Fruit fly (Drosophila melanogaster) whole organism, embryonic: ENCODE results near the gene Reg-2.

Experiments
- Bgb ChIP-seq: fragments of 200-800 bp; sonication (Bioruptor generic); IDR thresholded peaks from 2 replicates; pipeline ENCODE4 v1.3.6; 2022; ENCODE audit warnings: missing biosample characterization, missing genetic modification characterization; ENCODE audit not compliant: partially characterized antibody
- CG10565 ChIP-seq: fragments of 200-800 bp; sonication (Bioruptor generic); optimal IDR thresholded peaks from 3 replicates; lab custom pipeline; 2016; ENCODE audit warnings: missing biosample characterization, mild to moderate bottlenecking, missing genetic modification characterization
- CG12769 ChIP-seq: fragments of 200-800 bp; sonication (Bioruptor generic); optimal IDR thresholded peaks from 2 replicates; lab custom pipeline; 2019; ENCODE audit warnings: missing biosample characterization, mild to moderate bottlenecking, missing genetic modification characterization, moderate library complexity
- CG13123 ChIP-seq: fragments of 200-800 bp; sonication (Bioruptor generic); optimal IDR thresholded peaks from 2 replicates; lab custom pipeline; 2016; ENCODE audit warnings: missing biosample characterization, missing genetic modification characterization
- CG13296 ChIP-seq: fragments of 200-800 bp; sonication (Bioruptor generic); optimal IDR thresholded peaks from 3 replicates; lab custom pipeline; 2018; ENCODE audit warnings: missing biosample characterization, mild to moderate bottlenecking, missing genetic modification characterization
- CG14014 ChIP-seq: fragments of 200-800 bp; sonication (Bioruptor generic); IDR thresholded peaks from 2 replicates; pipeline ENCODE4 v1.3.6; 2022; ENCODE audit warnings: missing biosample characterization, missing genetic modification characterization
- CG14441 ChIP-seq: fragments of 200-800 bp; sonication (Bioruptor generic); IDR thresholded peaks from 2 replicates; pipeline ENCODE4 v1.3.6; 2022; ENCODE audit warnings: missing biosample characterization, missing genetic modification characterization
- CG16779 ChIP-seq: fragments of 200-800 bp; sonication (Bioruptor generic); IDR thresholded peaks from 2 replicates; pipeline ENCODE4 v1.3.6; 2022; ENCODE audit warnings: missing biosample characterization, missing genetic modification characterization
- CG1832 ChIP-seq: fragments of 200-800 bp; sonication (Bioruptor generic); optimal IDR thresholded peaks from 2 replicates; lab custom pipeline; 2017; ENCODE audit warnings: missing biosample characterization, mild to moderate bottlenecking, missing genetic modification characterization, inconsistent platforms
- CG2678 ChIP-seq: fragments of 200-800 bp; sonication (Bioruptor generic); optimal IDR thresholded peaks from 3 replicates; lab custom pipeline; 2019; ENCODE audit warnings: missing biosample characterization, mild to moderate bottlenecking, missing genetic modification characterization, moderate library complexity
- CG2875 ChIP-seq: fragments of 200-800 bp; sonication (Bioruptor generic); optimal IDR thresholded peaks from 2 replicates; lab custom pipeline; 2017; ENCODE audit warnings: missing biosample characterization, mild to moderate bottlenecking, missing genetic modification characterization, missing genetic modification reagents
- CG2889 ChIP-seq: fragments of 200-800 bp; sonication (Bioruptor generic); IDR thresholded peaks from 3 replicates; pipeline ENCODE4 v1.3.6; 2022; ENCODE audit warnings: missing biosample characterization, missing genetic modification characterization
- CG30020 ChIP-seq: fragments of 200-800 bp; optimal IDR thresholded peaks from 2 replicates; lab custom pipeline; 2019; ENCODE audit warnings: missing biosample characterization, mild to moderate bottlenecking, missing genetic modification characterization, moderate library complexity
- CG3726 ChIP-seq: fragments of 200-800 bp; sonication (Bioruptor generic); IDR thresholded peaks from 3 replicates; pipeline ENCODE4, ENCODE4 v1.3.6; 2022; ENCODE audit warnings: missing biosample characterization, missing genetic modification characterization
- CG42726 ChIP-seq: fragments of 200-800 bp; sonication (Bioruptor generic); IDR thresholded peaks from 2 replicates; pipeline ENCODE4 v1.3.6; 2022; ENCODE audit warnings: missing biosample characterization, missing genetic modification characterization; ENCODE audit not compliant: partially characterized antibody
- CG4730 ChIP-seq: fragments of 200-800 bp; sonication (Bioruptor generic); IDR thresholded peaks from 2 replicates; pipeline ENCODE4 v1.3.6; 2022; ENCODE audit warnings: missing biosample characterization, missing genetic modification characterization
- CG5245 ChIP-seq: fragments of 200-800 bp; sonication (Bioruptor generic); optimal IDR thresholded peaks from 3 replicates; lab custom pipeline; 2016; ENCODE audit warnings: missing biosample characterization, missing genetic modification characterization
- CG8281 ChIP-seq: fragments of 200-800 bp; sonication (Bioruptor generic); optimal IDR thresholded peaks from 2 replicates; lab custom pipeline; 2018; ENCODE audit warnings: missing biosample characterization, mild to moderate bottlenecking, missing genetic modification characterization, moderate library complexity
- CG8765 ChIP-seq: fragments of 200-800 bp; sonication (Bioruptor generic); IDR thresholded peaks from 2 replicates; pipeline ENCODE4 v1.3.6; 2022; ENCODE audit warnings: missing biosample characterization, missing genetic modification characterization
- CG8944 ChIP-seq: fragments of 200-800 bp; sonication (Bioruptor generic); optimal IDR thresholded peaks from 3 replicates; lab custom pipeline; 2016; ENCODE audit warnings: missing biosample characterization, missing genetic modification characterization
- CG9437 ChIP-seq: fragments of 200-800 bp; sonication (Bioruptor generic); optimal IDR thresholded peaks from 2 replicates; lab custom pipeline; 2018; ENCODE audit warnings: missing biosample characterization, mild to moderate bottlenecking, missing genetic modification characterization
- CTCF ChIP-seq: fragments of 200-800 bp; sonication (Bioruptor generic); optimal IDR thresholded peaks from 2 replicates; lab custom pipeline; 2017; ENCODE audit warnings: missing biosample characterization, mild to moderate bottlenecking, missing genetic modification characterization, moderate library complexity
- Camta ChIP-seq: fragments of 200-800 bp; sonication (Bioruptor generic); optimal IDR thresholded peaks from 2 replicates; lab custom pipeline; 2016; ENCODE audit warnings: missing biosample characterization, missing genetic modification characterization
- CkIIα-i1 ChIP-seq: fragments of 200-800 bp; sonication (Bioruptor generic); IDR thresholded peaks from 2 replicates; pipeline ENCODE4 v1.3.6; 2022; ENCODE audit warnings: missing biosample characterization, missing genetic modification characterization
- D ChIP-seq, 2 experiments: fragments of 200-800 bp in 1 of 2; fragments of >200 bp in 1 of 2; sonication (Bioruptor generic) in 1 of 2; optimal IDR thresholded peaks; 2 replicates in 1 of 2; 3 replicates in 1 of 2; lab custom pipeline; 2017; ENCODE audit warnings: mild to moderate bottlenecking in 1 of 2, missing biosample characterization in 1 of 2, missing genetic modification characterization in 1 of 2, missing genetic modification reagents in 1 of 2
- Dll ChIP-seq: fragments of 200-800 bp; sonication (Bioruptor generic); IDR thresholded peaks from 4 replicates; pipeline ENCODE4 v1.3.6; 2022; ENCODE audit warnings: missing biosample characterization, missing genetic modification characterization; ENCODE audit not compliant: partially characterized antibody
- Doc2 ChIP-seq: fragments of 200-800 bp; sonication (Bioruptor generic); IDR thresholded peaks from 2 replicates; pipeline ENCODE4 v1.3.6; 2022; ENCODE audit warnings: missing biosample characterization, missing genetic modification characterization
- Hsf ChIP-seq: fragments of 200-800 bp; sonication (Bioruptor generic); optimal IDR thresholded peaks from 3 replicates; lab custom pipeline; 2016; ENCODE audit warnings: missing biosample characterization, missing genetic modification characterization
- Jarid2 ChIP-seq: fragments of 200-800 bp; sonication (Bioruptor generic); optimal IDR thresholded peaks from 3 replicates; lab custom pipeline; 2017; ENCODE audit warnings: mild to moderate bottlenecking, missing biosample characterization, missing genetic modification reagents, missing genetic modification characterization
- Kr ChIP-seq: fragments of 200-800 bp; sonication (Bioruptor generic); optimal IDR thresholded peaks from 2 replicates; lab custom pipeline; 2017; ENCODE audit warnings: missing biosample characterization, mild to moderate bottlenecking, missing genetic modification characterization
- Oli ChIP-seq: fragments of 200-800 bp; sonication (Bioruptor generic); optimal IDR thresholded peaks from 2 replicates; lab custom pipeline; 2018; ENCODE audit warnings: missing biosample characterization, mild to moderate bottlenecking, missing genetic modification characterization, moderate library complexity
- Rfx ChIP-seq: fragments of 200-800 bp; sonication (Bioruptor generic); IDR thresholded peaks from 2 replicates; pipeline ENCODE4 v1.3.6; 2022; ENCODE audit warnings: missing biosample characterization, missing genetic modification characterization
- Six4 ChIP-seq: fragments of 200-800 bp; sonication (Bioruptor generic); optimal IDR thresholded peaks from 2 replicates; lab custom pipeline; 2016; ENCODE audit warnings: missing biosample characterization, missing genetic modification characterization
- Spps ChIP-seq: fragments of 200-800 bp; sonication (Bioruptor generic); optimal IDR thresholded peaks from 2 replicates; lab custom pipeline; 2018; ENCODE audit warnings: missing biosample characterization, mild to moderate bottlenecking, missing genetic modification characterization
- Usf ChIP-seq: fragments of 200-800 bp; sonication (Bioruptor generic); optimal IDR thresholded peaks from 2 replicates; lab custom pipeline; 2017; ENCODE audit warnings: missing genotype, missing biosample characterization, missing genetic modification characterization
- ab ChIP-seq: fragments of 200-800 bp; sonication (Bioruptor generic); optimal IDR thresholded peaks from 2 replicates; lab custom pipeline; 2016; ENCODE audit warnings: missing biosample characterization, missing genetic modification characterization
- bsh ChIP-seq, 2 experiments: fragments of 200-800 bp; sonication (Bioruptor generic); optimal IDR thresholded peaks; 2 replicates each; lab custom pipeline; 2017 to 2018; ENCODE audit warnings: mild to moderate bottlenecking in 2 of 2, missing biosample characterization in 2 of 2, missing genetic modification characterization in 2 of 2, moderate library complexity in 1 of 2
- cad ChIP-seq: fragments of >200 bp; optimal IDR thresholded peaks from 2 replicates; lab custom pipeline; 2017; ENCODE audit warnings: missing biosample characterization, missing genetic modification characterization
- caup ChIP-seq: fragments of 200-800 bp; sonication (Bioruptor generic); optimal IDR thresholded peaks from 3 replicates; lab custom pipeline; 2017; ENCODE audit warnings: missing biosample characterization, mild to moderate bottlenecking, missing genetic modification characterization, moderate library complexity; ENCODE audit not compliant: severe bottlenecking
- dmrt99B ChIP-seq: fragments of 200-800 bp; sonication (Bioruptor generic); optimal IDR thresholded peaks from 2 replicates; lab custom pipeline; 2018; ENCODE audit warnings: missing biosample characterization, mild to moderate bottlenecking, missing genetic modification characterization, moderate library complexity
- gcm ChIP-seq: fragments of 200-800 bp; sonication (Bioruptor generic); optimal IDR thresholded peaks from 2 replicates; lab custom pipeline; 2019; ENCODE audit warnings: missing biosample characterization, mild to moderate bottlenecking, missing genetic modification characterization, moderate library complexity
- jumu ChIP-seq: fragments of 200-800 bp; sonication (Bioruptor generic); optimal IDR thresholded peaks from 3 replicates; lab custom pipeline; 2016; ENCODE audit warnings: missing biosample characterization, missing genetic modification characterization
- luna ChIP-seq: fragments of 200-800 bp; sonication (Bioruptor generic); optimal IDR thresholded peaks from 2 replicates; lab custom pipeline; 2016; ENCODE audit warnings: missing biosample characterization, missing genetic modification characterization
- pho ChIP-seq: fragments of 200-800 bp; sonication (Bioruptor generic); optimal IDR thresholded peaks from 2 replicates; lab custom pipeline; 2016; ENCODE audit warnings: missing biosample characterization, missing genetic modification characterization
- psq ChIP-seq: fragments of 200-800 bp; sonication (Bioruptor generic); optimal IDR thresholded peaks from 2 replicates; lab custom pipeline; 2017; ENCODE audit warnings: missing biosample characterization, missing genetic modification characterization
- pzg ChIP-seq: fragments of 200-800 bp; sonication (Bioruptor generic); optimal IDR thresholded peaks from 3 replicates; lab custom pipeline; 2018; ENCODE audit warnings: missing biosample characterization, mild to moderate bottlenecking, missing genetic modification characterization, moderate library complexity
- sens-2 ChIP-seq: fragments of 200-800 bp; sonication (Bioruptor generic); IDR thresholded peaks from 2 replicates; pipeline ENCODE4 v1.3.6; 2022; ENCODE audit warnings: missing biosample characterization, missing genetic modification characterization
- trh ChIP-seq: fragments of 200-800 bp; sonication (Bioruptor generic); optimal IDR thresholded peaks from 2 replicates; lab custom pipeline; 2016; ENCODE audit warnings: missing biosample characterization, missing genetic modification characterization
- yki ChIP-seq: fragments of >200 bp; optimal IDR thresholded peaks from 3 replicates; lab custom pipeline; 2018

The Reg-2 gene

DNA sequence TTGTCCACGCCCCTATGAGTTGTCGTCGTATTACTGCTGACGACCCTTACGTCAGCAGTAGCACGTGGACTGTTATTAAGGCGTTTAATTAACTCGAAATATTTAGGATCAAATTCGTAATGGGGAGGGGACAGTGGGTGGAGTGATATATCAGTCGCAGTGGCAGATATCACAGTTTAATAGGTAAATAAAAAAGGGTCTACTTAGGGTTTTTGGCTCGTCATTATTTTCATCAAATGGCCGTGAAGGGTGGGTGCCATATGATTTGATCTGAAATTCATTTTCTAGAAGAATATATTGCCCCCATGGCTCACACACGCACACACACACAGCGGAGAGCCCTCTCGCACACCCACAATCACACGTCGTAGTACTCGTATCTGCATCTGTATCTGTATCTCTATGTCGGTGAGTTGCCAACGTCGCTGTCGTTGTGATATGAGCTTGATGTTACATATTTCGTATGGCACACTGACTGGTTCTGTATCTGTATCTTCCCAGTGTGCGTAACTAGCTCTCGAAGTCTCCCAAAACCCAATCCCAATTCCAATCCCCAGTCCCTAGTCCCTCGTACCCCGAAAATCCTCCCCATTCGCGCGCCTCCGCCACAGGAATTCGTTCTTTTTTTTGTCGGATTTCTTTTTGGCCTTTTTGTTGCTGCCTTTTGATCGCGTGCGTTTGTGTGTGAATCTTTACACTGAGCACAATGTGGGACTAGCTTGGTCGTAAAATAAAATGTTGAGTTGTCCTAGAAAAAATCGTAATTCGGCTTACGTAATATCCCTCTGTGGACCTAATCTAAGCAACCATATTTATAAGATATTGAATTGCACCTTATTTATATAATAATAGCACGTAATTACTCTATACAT, 20.4 kb upstream of the Reg-2 start (continued):
- TF ChIP-seq dmrt99B (tag; lab: Kevin White, UChicago) (peak; percentile 39), sens-2 (GFP tag; lab: Robert Waterston, UW) (no peak), pzg (GFP tag; lab: Kevin White, UChicago) (no peak), Kr (GFP tag; lab: Kevin White, UChicago) (no peak), CG8765 (peak; percentile 59), CG8281 (tag; lab: Kevin White, UChicago) (peak; percentile 2), Six4 (GFP tag; lab: Kevin White, UChicago) (no peak), cad (GFP tag; lab: Kevin White, UChicago) (no peak), CTCF (GFP tag; lab: Kevin White, UChicago) (no peak), CG12769 (peak; percentile 97), psq (no peak), CG30020 (no peak), jumu (no peak), Dll (GFP tag; lab: Robert Waterston, UW) (no peak), gcm (GFP tag; lab: Kevin White, UChicago) (peak; percentile 22), Spps (tag; lab: Kevin White, UChicago) (no peak), pho (GFP tag; lab: Kevin White, UChicago) (no peak), Usf (GFP tag; lab: Kevin White, UChicago) (peak; percentile 1), CG4730 (peak; percentile 34; the same call in 1 of the 2 replicates), bsh (GFP tag; optimal IDR thresholded peaks at IDR 0.05; lab: Kevin White, UChicago) (peak; percentile 33 to 84), CG3726 (GFP tag; lab: Robert Waterston, UW) (no peak), D (optimal IDR thresholded peaks at IDR 0.05; lab: Kevin White, UChicago) (no peak), D (GFP tag; optimal IDR thresholded peaks at IDR 0.05; lab: Kevin White, UChicago) (no peak), Camta (GFP tag; lab: Kevin White, UChicago) (peak; percentile 5), CkIIα-i1 (GFP tag; lab: Robert Waterston, UW) (no peak), CG2875 (GFP tag; lab: Kevin White, UChicago) (no peak), Jarid2 (GFP tag; lab: Kevin White, UChicago) (no peak), CG10565 (GFP tag; lab: Kevin White, UChicago) (no peak), CG1832 (GFP tag; lab: Kevin White, UChicago) (no peak), Rfx (GFP tag; lab: Robert Waterston, UW) (peak; percentile 80), luna (GFP tag; lab: Kevin White, UChicago) (no peak), CG14441 (GFP tag; lab: Robert Waterston, UW) (peak; percentile 63; the same call in 1 of the 2 replicates), CG5245 (GFP tag; lab: Kevin White, UChicago) (no peak), Oli (tag; lab: Kevin White, UChicago) (peak; percentile 49), trh (GFP tag; lab: Kevin White, UChicago) (no peak), CG13296 (GFP tag; lab: Kevin White, UChicago) (no peak), CG2678 (peak; percentile 54), CG13123 (GFP tag; lab: Kevin White, UChicago) (no peak), Hsf (GFP tag; lab: Kevin White, UChicago) (peak; percentile 34), Bgb (no peak; the same call in 1 of the 2 replicates), CG16779 (GFP tag; lab: Robert Waterston, UW) (0 out of 2 replicates have a peak, but pooled peaks have one; percentile 29), caup (GFP tag; lab: Kevin White, UChicago) (no peak), CG2889 (GFP tag; lab: Robert Waterston, UW) (no peak), CG14014 (peak; percentile 62; the same call in 1 of the 2 replicates), CG42726 (GFP tag; lab: Robert Waterston, UW) (no peak), Doc2 (no peak), yki (lab: Kevin White, UChicago) (no peak), CG8944 (GFP tag; lab: Kevin White, UChicago) (no peak), CG9437 (no peak), ab (GFP tag; lab: Kevin White, UChicago) (peak; percentile 12)
